Fruit fly (Drosophila melanogaster) whole organism, embryonic: ENCODE measurements around the gene CG3777.
A peak's percentile ranks its signal among the peaks of the same experiment; 100 is the strongest.

Experiments used
- CG10654 ChIP-seq: fragments of 200-800 bp; sonication (Bioruptor generic); optimal IDR thresholded peaks from 2 replicates; lab custom pipeline; 2016; ENCODE audit warnings: missing biosample characterization, missing genetic modification characterization
- CG11398 ChIP-seq: fragments of 200-800 bp; sonication (Bioruptor generic); optimal IDR thresholded peaks from 2 replicates; lab custom pipeline; 2016; ENCODE audit warnings: missing biosample characterization, missing genetic modification characterization
- CG11695 ChIP-seq: fragments of 200-800 bp; sonication (Bioruptor generic); IDR thresholded peaks from 3 replicates; pipeline ENCODE4 v1.3.6; 2022; ENCODE audit warnings: missing biosample characterization, missing genetic modification characterization
- CG12299 ChIP-seq: fragments of 200-800 bp; sonication (Bioruptor generic); optimal IDR thresholded peaks from 2 replicates; lab custom pipeline; 2018; ENCODE audit warnings: missing biosample characterization, mild to moderate bottlenecking, missing genetic modification characterization
- CG12659 ChIP-seq: fragments of 200-800 bp; sonication (Bioruptor generic); optimal IDR thresholded peaks from 3 replicates; lab custom pipeline; 2017; ENCODE audit warnings: mild to moderate bottlenecking, missing biosample characterization, missing genetic modification reagents, missing genetic modification characterization
- CG14441 ChIP-seq: fragments of 200-800 bp; sonication (Bioruptor generic); IDR thresholded peaks from 2 replicates; pipeline ENCODE4 v1.3.6; 2022; ENCODE audit warnings: missing biosample characterization, missing genetic modification characterization
- CG17829 ChIP-seq: fragments of 200-800 bp; optimal IDR thresholded peaks from 2 replicates; lab custom pipeline; 2019; ENCODE audit warnings: missing biosample characterization, mild to moderate bottlenecking, missing genetic modification characterization, moderate library complexity
- CG18011 ChIP-seq: fragments of 200-800 bp; sonication (Bioruptor generic); optimal IDR thresholded peaks from 2 replicates; lab custom pipeline; 2017; ENCODE audit warnings: missing biosample characterization, missing genetic modification characterization, mild to moderate bottlenecking, moderate library complexity, missing genotype
- CG31365 ChIP-seq: fragments of 200-800 bp; sonication (Bioruptor generic); optimal IDR thresholded peaks from 2 replicates; lab custom pipeline; 2018; ENCODE audit warnings: missing biosample characterization, mild to moderate bottlenecking, missing genetic modification characterization
- CG32772 ChIP-seq: fragments of 200-800 bp; sonication (Bioruptor generic); IDR thresholded peaks from 2 replicates; pipeline ENCODE4 v1.3.6; 2022; ENCODE audit warnings: missing biosample characterization, missing genetic modification characterization
- CG34224 ChIP-seq: fragments of 200-800 bp; sonication (Bioruptor generic); IDR thresholded peaks from 3 replicates; pipeline ENCODE4 v1.3.6; 2022; ENCODE audit warnings: missing biosample characterization, missing genetic modification characterization; ENCODE audit not compliant: partially characterized antibody
- CG34422 ChIP-seq: fragments of 200-800 bp; sonication (Bioruptor generic); IDR thresholded peaks from 3 replicates; pipeline ENCODE4 v1.3.6; 2022; ENCODE audit warnings: missing biosample characterization, missing genetic modification characterization
- CG3995 ChIP-seq: fragments of 200-800 bp; sonication (Bioruptor generic); optimal IDR thresholded peaks from 3 replicates; lab custom pipeline; 2016; ENCODE audit warnings: missing biosample characterization, missing genetic modification characterization
- CG4854 ChIP-seq: fragments of 200-800 bp; sonication (Bioruptor generic); optimal IDR thresholded peaks from 2 replicates; lab custom pipeline; 2016; ENCODE audit warnings: missing biosample characterization, missing genetic modification characterization, inconsistent platforms
- CG6683 ChIP-seq: fragments of 200-800 bp; sonication (Bioruptor generic); optimal IDR thresholded peaks from 2 replicates; lab custom pipeline; 2017; ENCODE audit warnings: missing biosample characterization, mild to moderate bottlenecking, missing genetic modification characterization, missing genetic modification reagents
- CG6813 ChIP-seq: fragments of 200-800 bp; sonication (Bioruptor generic); optimal IDR thresholded peaks from 2 replicates; lab custom pipeline; 2017; ENCODE audit warnings: missing biosample characterization, missing genetic modification characterization, mild to moderate bottlenecking, moderate library complexity, missing genetic modification reagents
- CG9817 ChIP-seq: fragments of 200-800 bp; sonication (Bioruptor generic); optimal IDR thresholded peaks from 2 replicates; lab custom pipeline; 2018; ENCODE audit warnings: missing biosample characterization, mild to moderate bottlenecking, missing genetic modification characterization, moderate library complexity
- CTCF ChIP-seq: fragments of 200-800 bp; sonication (Bioruptor generic); optimal IDR thresholded peaks from 2 replicates; lab custom pipeline; 2017; ENCODE audit warnings: missing biosample characterization, mild to moderate bottlenecking, missing genetic modification characterization, moderate library complexity
- Ets65A ChIP-seq: fragments of 200-800 bp; sonication (Bioruptor generic); peaks from one replicate; lab custom pipeline; 2016; ENCODE audit warnings: missing biosample characterization, missing genetic modification characterization
- H2.0 ChIP-seq: fragments of 200-800 bp; sonication (Bioruptor generic); IDR thresholded peaks from 2 replicates; pipeline ENCODE4 v1.3.6; 2022; ENCODE audit warnings: missing biosample characterization, missing genetic modification characterization
- HLH4C ChIP-seq: fragments of 200-800 bp; sonication (Bioruptor generic); IDR thresholded peaks from 3 replicates; pipeline ENCODE4 v1.3.6; 2022; ENCODE audit warnings: missing biosample characterization, missing genetic modification characterization; ENCODE audit not compliant: partially characterized antibody
- Kr ChIP-seq: fragments of 200-800 bp; sonication (Bioruptor generic); optimal IDR thresholded peaks from 2 replicates; lab custom pipeline; 2017; ENCODE audit warnings: missing biosample characterization, mild to moderate bottlenecking, missing genetic modification characterization
- Lhr ChIP-seq: fragments of 200-800 bp; sonication (Bioruptor generic); optimal IDR thresholded peaks from 3 replicates; lab custom pipeline; 2017; ENCODE audit warnings: mild to moderate bottlenecking, missing biosample characterization, missing genetic modification reagents, missing genetic modification characterization
- Max ChIP-seq: fragments of 200-800 bp; sonication (Bioruptor generic); optimal IDR thresholded peaks from 2 replicates; lab custom pipeline; 2016; ENCODE audit warnings: missing biosample characterization, mild to moderate bottlenecking, missing genetic modification characterization
- Mrtf ChIP-seq: fragments of 200-800 bp; sonication (Bioruptor generic); IDR thresholded peaks from 3 replicates; pipeline ENCODE4 v1.3.6; 2022; ENCODE audit warnings: missing biosample characterization, missing genetic modification characterization
- Pdp1 ChIP-seq, 2 experiments: fragments of 200-800 bp; sonication (Bioruptor generic); optimal IDR thresholded peaks; 3 replicates each; lab custom pipeline; 2016; ENCODE audit warnings: missing biosample characterization in 2 of 2, missing genetic modification characterization in 2 of 2, mild to moderate bottlenecking in 1 of 2, moderate library complexity in 1 of 2
- Ptx1 ChIP-seq: fragments of 200-800 bp; sonication (Bioruptor generic); IDR thresholded peaks from 2 replicates; pipeline ENCODE4 v1.3.6; 2022; ENCODE audit warnings: missing biosample characterization, missing genetic modification characterization
- Stat92E ChIP-seq, 3 experiments: fragments of >200 bp in 2 of 3; fragments of 200-800 bp in 1 of 3; sonication (Bioruptor generic) in 1 of 3; optimal IDR thresholded peaks; 2 replicates each; lab custom pipeline; 2017 to 2019; ENCODE audit warnings: missing biosample characterization in 3 of 3, missing genetic modification characterization in 3 of 3, mild to moderate bottlenecking in 1 of 3, moderate library complexity in 1 of 3
- Tbp ChIP-seq: fragments of >200 bp; optimal IDR thresholded peaks from 2 replicates; lab custom pipeline; 2018; ENCODE audit warnings: missing biosample characterization, missing genetic modification characterization
- ase ChIP-seq: fragments of 200-800 bp; sonication (Bioruptor generic); IDR thresholded peaks from 3 replicates; pipeline ENCODE4 v1.3.6; 2022; ENCODE audit warnings: missing biosample characterization, missing genetic modification characterization
- bab2 ChIP-seq: fragments of 200-800 bp; sonication (Bioruptor generic); optimal IDR thresholded peaks from 2 replicates; lab custom pipeline; 2016; ENCODE audit warnings: missing biosample characterization, missing genetic modification characterization
- cwo ChIP-seq: fragments of 200-800 bp; sonication (Bioruptor generic); optimal IDR thresholded peaks from 3 replicates; lab custom pipeline; 2017; ENCODE audit warnings: missing biosample characterization, missing genetic modification characterization, mild to moderate bottlenecking, moderate library complexity, missing genetic modification reagents
- emc ChIP-seq: fragments of 200-800 bp; sonication (Bioruptor generic); optimal IDR thresholded peaks from 2 replicates; lab custom pipeline; 2016; ENCODE audit warnings: missing biosample characterization, missing genetic modification characterization
- esg ChIP-seq: fragments of 200-800 bp; sonication (Bioruptor generic); conservative IDR thresholded peaks from 2 replicates; pipeline ENCODE4 v1.3.6; 2022; ENCODE audit warnings: missing biosample characterization, missing genetic modification characterization
- fd102C ChIP-seq: fragments of 200-800 bp; sonication (Bioruptor generic); optimal IDR thresholded peaks from 2 replicates; lab custom pipeline; 2018; ENCODE audit warnings: missing biosample characterization, mild to moderate bottlenecking, missing genetic modification characterization, moderate library complexity
- fd64A ChIP-seq: fragments of 200-800 bp; sonication (Bioruptor generic); optimal IDR thresholded peaks from 3 replicates; lab custom pipeline; 2018; ENCODE audit warnings: missing biosample characterization, mild to moderate bottlenecking, missing genetic modification characterization
- hbn ChIP-seq: fragments of 200-800 bp; sonication (Bioruptor generic); IDR thresholded peaks from 2 replicates; pipeline ENCODE4 v1.3.6; 2022; ENCODE audit warnings: missing biosample characterization, missing genetic modification characterization; ENCODE audit not compliant: partially characterized antibody
- jigr1 ChIP-seq: fragments of 200-800 bp; sonication (Bioruptor generic); IDR thresholded peaks from 3 replicates; pipeline ENCODE4 v1.3.6; 2022; ENCODE audit warnings: missing biosample characterization, missing genetic modification characterization
- jumu ChIP-seq: fragments of 200-800 bp; sonication (Bioruptor generic); optimal IDR thresholded peaks from 3 replicates; lab custom pipeline; 2016; ENCODE audit warnings: missing biosample characterization, missing genetic modification characterization
- kay ChIP-seq: fragments of 200-800 bp; sonication (Bioruptor generic); optimal IDR thresholded peaks from 2 replicates; lab custom pipeline; 2016; ENCODE audit warnings: missing biosample characterization, missing genetic modification characterization
- lbe ChIP-seq: fragments of 200-800 bp; sonication (Bioruptor generic); optimal IDR thresholded peaks from 2 replicates; lab custom pipeline; 2016; ENCODE audit warnings: missing biosample characterization, mild to moderate bottlenecking, missing genetic modification characterization
- lmd ChIP-seq: fragments of 200-800 bp; sonication (Bioruptor generic); IDR thresholded peaks from 2 replicates; pipeline ENCODE4 v1.3.6; 2022; ENCODE audit warnings: missing biosample characterization, missing genetic modification characterization
- mam ChIP-seq: fragments of 200-800 bp; sonication (Bioruptor generic); optimal IDR thresholded peaks from 3 replicates; lab custom pipeline; 2016; ENCODE audit warnings: missing biosample characterization, missing genetic modification characterization
- nmo ChIP-seq: fragments of 200-800 bp; sonication (Bioruptor generic); optimal IDR thresholded peaks from 2 replicates; lab custom pipeline; 2018; ENCODE audit warnings: missing biosample characterization, mild to moderate bottlenecking, missing genetic modification characterization, moderate library complexity
- prd ChIP-seq, 3 experiments: fragments of >200 bp in 2 of 3; fragments of 200-800 bp in 1 of 3; sonication (Bioruptor generic) in 1 of 3; optimal IDR thresholded peaks in 2 of 3; IDR thresholded peaks in 1 of 3; 2 replicates in 2 of 3; 3 replicates in 1 of 3; pipeline versions ENCODE4 v1.3.6 to Lab custom; 2017 to 2022; ENCODE audit warnings: missing biosample characterization in 1 of 3, missing genetic modification characterization in 1 of 3
- sisA ChIP-seq: fragments of 200-800 bp; sonication (Bioruptor generic); IDR thresholded peaks from 2 replicates; pipeline ENCODE4 v1.3.6; 2022; ENCODE audit warnings: missing biosample characterization, missing genetic modification characterization
- slp2 ChIP-seq: fragments of 200-800 bp; sonication (Bioruptor generic); optimal IDR thresholded peaks from 2 replicates; lab custom pipeline; 2016; ENCODE audit warnings: missing biosample characterization, missing genetic modification characterization
- so ChIP-seq: fragments of 200-800 bp; sonication (Bioruptor generic); IDR thresholded peaks from 3 replicates; pipeline ENCODE4 v1.3.6; 2022; ENCODE audit warnings: missing biosample characterization, missing genetic modification characterization
- sr ChIP-seq: fragments of 200-800 bp; sonication (Bioruptor generic); IDR thresholded peaks from 3 replicates; pipeline ENCODE4 v1.3.6; 2022; ENCODE audit warnings: missing biosample characterization, missing genetic modification characterization
- trem ChIP-seq: fragments of 200-800 bp; optimal IDR thresholded peaks from 3 replicates; lab custom pipeline; 2019; ENCODE audit warnings: missing biosample characterization, mild to moderate bottlenecking, missing genetic modification characterization, moderate library complexity
- trh ChIP-seq: fragments of 200-800 bp; sonication (Bioruptor generic); optimal IDR thresholded peaks from 2 replicates; lab custom pipeline; 2016; ENCODE audit warnings: missing biosample characterization, missing genetic modification characterization
- zen ChIP-seq: fragments of 200-800 bp; sonication (Bioruptor generic); optimal IDR thresholded peaks from 3 replicates; lab custom pipeline; 2018; ENCODE audit warnings: missing biosample characterization, mild to moderate bottlenecking, missing genetic modification characterization, moderate library complexity

The CG3777 gene

dm6 chrX:255369-255768 is 24.1 kb upstream of the CG3777 start, which contains the start of gene cin (continued):
- TF ChIP-seq CG6813 (GFP tag; lab: Kevin White, UChicago) (no peak), emc (no peak), Pdp1 (GFP tag; optimal IDR thresholded peaks at IDR 0.05; lab: Kevin White, UChicago) (peak in 1 of 2 experiments; percentile 32), nmo (GFP tag; lab: Kevin White, UChicago) (peak; percentile 57), mam (GFP tag; lab: Kevin White, UChicago) (no peak), CG12299 (peak; percentile 12), CG4854 (GFP tag; lab: Kevin White, UChicago) (no peak), CG3995 (no peak), jigr1 (GFP tag; lab: Robert Waterston, UW) (no peak), esg (no peak), kay (no peak), bab2 (no peak), so (GFP tag; lab: Robert Waterston, UW) (no peak), CG34422 (GFP tag; lab: Robert Waterston, UW) (no peak), CG11398 (no peak), fd102C (no peak), prd (optimal IDR thresholded peaks at IDR 0.05; lab: Kevin White, UChicago) (no peak), prd (GFP tag; IDR thresholded peaks at IDR 0.05; lab: Robert Waterston, UW) (0 out of 3 replicates have a peak, but pooled peaks have one; percentile 46), sr (GFP tag; lab: Robert Waterston, UW) (no peak), fd64A (GFP tag; lab: Kevin White, UChicago) (no peak), lmd (GFP tag; lab: Robert Waterston, UW) (no peak), Mrtf (GFP tag; lab: Robert Waterston, UW) (no peak), CG32772 (GFP tag; lab: Robert Waterston, UW) (no peak), CTCF (GFP tag; lab: Kevin White, UChicago) (no peak), CG6683 (GFP tag; lab: Kevin White, UChicago) (no peak), CG10654 (GFP tag; lab: Kevin White, UChicago) (no peak), ase (no peak), CG31365 (tag; lab: Kevin White, UChicago) (no peak), CG14441 (GFP tag; lab: Robert Waterston, UW) (no peak), H2.0 (no peak), CG17829 (peak; percentile 38), Stat92E (GFP tag; optimal IDR thresholded peaks at IDR 0.05; lab: Kevin White, UChicago) (no peak), CG12659 (GFP tag; lab: Kevin White, UChicago) (peak; percentile 37), Ptx1 (GFP tag; lab: Robert Waterston, UW) (no peak; the same call in 1 of the 2 replicates), lbe (GFP tag; lab: Kevin White, UChicago) (peak; percentile 25), Max (GFP tag; lab: Kevin White, UChicago) (peak; percentile 24), trh (no peak), cwo (no peak), CG9817 (tag; lab: Kevin White, UChicago) (no peak), jumu (GFP tag; lab: Kevin White, UChicago) (no peak), Tbp (GFP tag; lab: Kevin White, UChicago) (no peak), HLH4C (no peak), trem (tag; lab: Kevin White, UChicago) (peak; percentile 30), CG11695 (GFP tag; lab: Robert Waterston, UW) (no peak), Ets65A (GFP tag; lab: Kevin White, UChicago) (no peak), slp2 (GFP tag; lab: Kevin White, UChicago) (no peak), zen (tag; lab: Kevin White, UChicago) (peak; percentile 42), Kr (GFP tag; lab: Kevin White, UChicago) (no peak), CG34224 (GFP tag; lab: Robert Waterston, UW) (no peak), CG18011 (GFP tag; lab: Kevin White, UChicago) (no peak), Lhr (GFP tag; lab: Kevin White, UChicago) (no peak), hbn (no peak), sisA (GFP tag; lab: Robert Waterston, UW) (no peak)
